Fruit fly (Drosophila melanogaster) whole organism, embryonic: ENCODE data around the gene Oct-TyrR.

Experiments used
- Antp ChIP-seq: fragments of 200-800 bp; sonication (Bioruptor generic); optimal IDR thresholded peaks from 3 replicates; lab custom pipeline; 2016; ENCODE audit warnings: missing biosample characterization, missing genetic modification characterization
- CG11695 ChIP-seq: fragments of 200-800 bp; sonication (Bioruptor generic); IDR thresholded peaks from 3 replicates; pipeline ENCODE4 v1.3.6; 2022; ENCODE audit warnings: missing biosample characterization, missing genetic modification characterization
- CG12769 ChIP-seq: fragments of 200-800 bp; sonication (Bioruptor generic); optimal IDR thresholded peaks from 2 replicates; lab custom pipeline; 2019; ENCODE audit warnings: missing biosample characterization, mild to moderate bottlenecking, missing genetic modification characterization, moderate library complexity
- CG13296 ChIP-seq: fragments of 200-800 bp; sonication (Bioruptor generic); optimal IDR thresholded peaks from 3 replicates; lab custom pipeline; 2018; ENCODE audit warnings: missing biosample characterization, mild to moderate bottlenecking, missing genetic modification characterization
- CG14710 ChIP-seq: fragments of 200-800 bp; sonication (Bioruptor generic); optimal IDR thresholded peaks from 3 replicates; lab custom pipeline; 2019; ENCODE audit warnings: missing biosample characterization, mild to moderate bottlenecking, missing genetic modification characterization, moderate library complexity
- CG15479 ChIP-seq: fragments of 200-800 bp; sonication (Bioruptor generic); optimal IDR thresholded peaks from 3 replicates; lab custom pipeline; 2019; ENCODE audit warnings: missing biosample characterization, mild to moderate bottlenecking, missing genetic modification characterization, moderate library complexity
- CG15514 ChIP-seq: fragments of 200-800 bp; sonication (Bioruptor generic); optimal IDR thresholded peaks from 3 replicates; lab custom pipeline; 2017; ENCODE audit warnings: missing biosample characterization, missing genetic modification characterization, mild to moderate bottlenecking, moderate library complexity, missing genetic modification reagents
- CG1602 ChIP-seq: fragments of 200-800 bp; sonication (Bioruptor generic); optimal IDR thresholded peaks from 3 replicates; lab custom pipeline; 2016; ENCODE audit warnings: missing biosample characterization, missing genetic modification characterization
- CG1647 ChIP-seq: fragments of 200-800 bp; sonication (Bioruptor generic); optimal IDR thresholded peaks from 3 replicates; lab custom pipeline; 2016; ENCODE audit warnings: missing biosample characterization, missing genetic modification characterization
- CG17359 ChIP-seq: fragments of 200-800 bp; sonication (Bioruptor generic); optimal IDR thresholded peaks from 3 replicates; lab custom pipeline; 2018; ENCODE audit warnings: missing biosample characterization, mild to moderate bottlenecking, missing genetic modification characterization, moderate library complexity
- CG17385 ChIP-seq: fragments of 200-800 bp; sonication (Bioruptor generic); optimal IDR thresholded peaks from 3 replicates; lab custom pipeline; 2018; ENCODE audit warnings: missing biosample characterization, mild to moderate bottlenecking, missing genetic modification characterization
- CG18619 ChIP-seq: fragments of 200-800 bp; sonication (Bioruptor generic); optimal IDR thresholded peaks from 3 replicates; lab custom pipeline; 2017; ENCODE audit warnings: missing biosample characterization, mild to moderate bottlenecking, missing genetic modification characterization
- CG31365 ChIP-seq: fragments of 200-800 bp; sonication (Bioruptor generic); optimal IDR thresholded peaks from 2 replicates; lab custom pipeline; 2018; ENCODE audit warnings: missing biosample characterization, mild to moderate bottlenecking, missing genetic modification characterization
- CG31441 ChIP-seq: fragments of 200-800 bp; sonication (Bioruptor generic); IDR thresholded peaks from 2 replicates; pipeline ENCODE4 v1.3.6; 2022; ENCODE audit warnings: missing biosample characterization, missing genetic modification characterization
- CG3838 ChIP-seq: fragments of 200-800 bp; sonication (Bioruptor generic); optimal IDR thresholded peaks from 3 replicates; lab custom pipeline; 2016; ENCODE audit warnings: missing biosample characterization, missing genetic modification characterization
- CG42726 ChIP-seq: fragments of 200-800 bp; sonication (Bioruptor generic); IDR thresholded peaks from 2 replicates; pipeline ENCODE4 v1.3.6; 2022; ENCODE audit warnings: missing biosample characterization, missing genetic modification characterization; ENCODE audit not compliant: partially characterized antibody
- CG4282 ChIP-seq: fragments of 200-800 bp; sonication (Bioruptor generic); optimal IDR thresholded peaks from 2 replicates; lab custom pipeline; 2016; ENCODE audit warnings: missing biosample characterization, missing genetic modification characterization
- CG7786 ChIP-seq: fragments of 200-800 bp; sonication (Bioruptor generic); optimal IDR thresholded peaks from 2 replicates; lab custom pipeline; 2016; ENCODE audit warnings: missing biosample characterization, missing genetic modification characterization
- CG9437 ChIP-seq: fragments of 200-800 bp; sonication (Bioruptor generic); optimal IDR thresholded peaks from 2 replicates; lab custom pipeline; 2018; ENCODE audit warnings: missing biosample characterization, mild to moderate bottlenecking, missing genetic modification characterization
- CG9727 ChIP-seq: fragments of 200-800 bp; sonication (Bioruptor generic); optimal IDR thresholded peaks from 3 replicates; lab custom pipeline; 2017; ENCODE audit warnings: missing biosample characterization, mild to moderate bottlenecking, missing genetic modification characterization
- CG9932 ChIP-seq: fragments of 200-800 bp; sonication (Bioruptor generic); IDR thresholded peaks from 2 replicates; pipeline ENCODE4 v1.3.6; 2022; ENCODE audit warnings: missing biosample characterization, missing genetic modification characterization
- D ChIP-seq, 2 experiments: fragments of 200-800 bp in 1 of 2; fragments of >200 bp in 1 of 2; sonication (Bioruptor generic) in 1 of 2; optimal IDR thresholded peaks; 2 replicates in 1 of 2; 3 replicates in 1 of 2; lab custom pipeline; 2017; ENCODE audit warnings: mild to moderate bottlenecking in 1 of 2, missing biosample characterization in 1 of 2, missing genetic modification characterization in 1 of 2, missing genetic modification reagents in 1 of 2
- Ets97D ChIP-seq: fragments of 200-800 bp; sonication (Bioruptor generic); optimal IDR thresholded peaks from 3 replicates; lab custom pipeline; 2016; ENCODE audit warnings: missing biosample characterization, missing genetic modification characterization
- GATAe ChIP-seq: fragments of 200-800 bp; sonication (Bioruptor generic); conservative IDR thresholded peaks from 2 replicates; pipeline ENCODE4 v1.3.6; 2022; ENCODE audit warnings: missing biosample characterization, missing genetic modification characterization
- HLH4C ChIP-seq: fragments of 200-800 bp; sonication (Bioruptor generic); IDR thresholded peaks from 3 replicates; pipeline ENCODE4 v1.3.6; 2022; ENCODE audit warnings: missing biosample characterization, missing genetic modification characterization; ENCODE audit not compliant: partially characterized antibody
- Hr51 ChIP-seq, 2 experiments: fragments of 200-800 bp; sonication (Bioruptor generic); optimal IDR thresholded peaks; 2 replicates in 1 of 2; 3 replicates in 1 of 2; lab custom pipeline; 2016 to 2018; ENCODE audit warnings: missing biosample characterization in 2 of 2, missing genetic modification characterization in 2 of 2, mild to moderate bottlenecking in 1 of 2, moderate library complexity in 1 of 2
- Med ChIP-seq: fragments of 200-800 bp; sonication (Bioruptor generic); peaks from one replicate; lab custom pipeline; 2016; ENCODE audit warnings: missing biosample characterization, missing genetic modification characterization, mild to moderate bottlenecking, inconsistent platforms, moderate library complexity
- NFAT ChIP-seq: fragments of 200-800 bp; sonication (Bioruptor generic); IDR thresholded peaks from 2 replicates; pipeline ENCODE4 v1.3.6; 2022; ENCODE audit warnings: missing biosample characterization, missing genetic modification characterization
- Optix ChIP-seq: fragments of 200-800 bp; sonication (Bioruptor generic); IDR thresholded peaks from 3 replicates; pipeline ENCODE4 v1.3.6; 2022; ENCODE audit warnings: missing biosample characterization, missing genetic modification characterization
- Sin3A ChIP-seq: fragments of >200 bp; optimal IDR thresholded peaks from 2 replicates; lab custom pipeline; 2018
- Sry-δ ChIP-seq: fragments of 200-800 bp; sonication (Bioruptor generic); optimal IDR thresholded peaks from 2 replicates; lab custom pipeline; 2016; ENCODE audit warnings: missing biosample characterization, missing genetic modification characterization
- Ssrp ChIP-seq: fragments of 200-800 bp; sonication (Bioruptor generic); optimal IDR thresholded peaks from 2 replicates; lab custom pipeline; 2018; ENCODE audit warnings: missing biosample characterization, mild to moderate bottlenecking, missing genetic modification characterization, moderate library complexity
- TFAM ChIP-seq: fragments of 200-800 bp; sonication (Bioruptor generic); optimal IDR thresholded peaks from 2 replicates; lab custom pipeline; 2017; ENCODE audit warnings: missing biosample characterization, missing genetic modification characterization, inconsistent platforms
- ci ChIP-seq: fragments of 200-800 bp; sonication (Bioruptor generic); IDR thresholded peaks from 3 replicates; pipeline ENCODE4 v1.3.6; 2022; ENCODE audit warnings: missing biosample characterization, missing genetic modification characterization
- danr ChIP-seq: fragments of 200-800 bp; sonication (Bioruptor generic); IDR thresholded peaks from 2 replicates; pipeline ENCODE4 v1.3.6; 2022; ENCODE audit warnings: missing biosample characterization, missing genetic modification characterization
- lola ChIP-seq, 3 experiments: fragments of >200 bp in 2 of 3; fragments of 200-800 bp in 1 of 3; sonication (Bioruptor generic) in 1 of 3; optimal IDR thresholded peaks; 2 replicates each; lab custom pipeline; 2017 to 2019; ENCODE audit warnings: missing biosample characterization in 3 of 3, missing genetic modification characterization in 3 of 3, mild to moderate bottlenecking in 1 of 3, moderate library complexity in 1 of 3
- nerfin-1 ChIP-seq: fragments of 200-800 bp; sonication (Bioruptor generic); optimal IDR thresholded peaks from 3 replicates; lab custom pipeline; 2019; ENCODE audit warnings: missing biosample characterization, mild to moderate bottlenecking, missing genetic modification characterization, moderate library complexity
- nerfin-2 ChIP-seq: fragments of 200-800 bp; sonication (Bioruptor generic); IDR thresholded peaks from 2 replicates; pipeline ENCODE4 v1.3.6; 2022; ENCODE audit warnings: missing biosample characterization, missing genetic modification characterization; ENCODE audit not compliant: partially characterized antibody
- pita ChIP-seq: fragments of 200-800 bp; sonication (Bioruptor generic); optimal IDR thresholded peaks from 2 replicates; lab custom pipeline; 2017; ENCODE audit warnings: missing biosample characterization, mild to moderate bottlenecking, missing genetic modification characterization
- repo ChIP-seq: fragments of 200-800 bp; sonication (Bioruptor generic); optimal IDR thresholded peaks from 2 replicates; lab custom pipeline; 2016; ENCODE audit warnings: missing biosample characterization, missing genetic modification characterization
- sens ChIP-seq: fragments of 200-800 bp; sonication (Bioruptor generic); peaks from one replicate; lab custom pipeline; 2016; ENCODE audit warnings: missing biosample characterization, missing genetic modification characterization
- sug ChIP-seq: fragments of 200-800 bp; optimal IDR thresholded peaks from 2 replicates; lab custom pipeline; 2019; ENCODE audit warnings: missing biosample characterization, mild to moderate bottlenecking, missing genetic modification characterization, moderate library complexity
- tx ChIP-seq: fragments of 200-800 bp; sonication (Bioruptor generic); optimal IDR thresholded peaks from 2 replicates; lab custom pipeline; 2016; ENCODE audit warnings: missing biosample characterization, missing genetic modification characterization
- zfh2 ChIP-seq: fragments of 200-800 bp; sonication (Bioruptor generic); optimal IDR thresholded peaks from 2 replicates; lab custom pipeline; 2016; ENCODE audit warnings: missing biosample characterization, missing genetic modification characterization

The Oct-TyrR gene

dm6 chr3L:22071687-22072394 is 37.0 kb downstream of the Oct-TyrR start, which contains the start of gene CG7139 (continued):
- no peak for TF ChIP-seq D (optimal IDR thresholded peaks at IDR 0.05; lab: Kevin White, UChicago)
- no peak for TF ChIP-seq D (GFP tag; optimal IDR thresholded peaks at IDR 0.05; lab: Kevin White, UChicago)
- no peak for TF ChIP-seq Hr51 (GFP tag; optimal IDR thresholded peaks at IDR 0.05; lab: Kevin White, UChicago)
- no peak for TF ChIP-seq sug
- no peak for TF ChIP-seq CG9727
- no peak; the same call in 1 of the 2 replicates for TF ChIP-seq CG9932 (GFP tag; lab: Robert Waterston, UW)
- no peak for TF ChIP-seq Antp
- no peak for TF ChIP-seq CG9437 (GFP tag; lab: Kevin White, UChicago)
- no peak for TF ChIP-seq CG31365 (tag; lab: Kevin White, UChicago)
- no peak for TF ChIP-seq NFAT (GFP tag; lab: Robert Waterston, UW)
- peak; percentile 70 for TF ChIP-seq nerfin-2 (GFP tag; lab: Robert Waterston, UW)
- TF ChIP-seq CG12769, result peak; percentile 37
- peak; percentile 53; the same call in 1 of the 3 replicates for TF ChIP-seq ci
- TF ChIP-seq TFAM (GFP tag; lab: Kevin White, UChicago), result no peak
- TF ChIP-seq pita (GFP tag; lab: Kevin White, UChicago), result no peak
- TF ChIP-seq nerfin-1 (tag; lab: Kevin White, UChicago), result no peak
- no peak for TF ChIP-seq CG4282
- peak; percentile 56 for TF ChIP-seq Med (GFP tag; lab: Kevin White, UChicago)
- no peak for TF ChIP-seq CG1602 (GFP tag; lab: Kevin White, UChicago)
- TF ChIP-seq CG3838 (GFP tag; lab: Kevin White, UChicago), result no peak
- no peak for TF ChIP-seq CG15479 (GFP tag; lab: Kevin White, UChicago)
- TF ChIP-seq Optix, result no peak
- TF ChIP-seq zfh2 (GFP tag; lab: Kevin White, UChicago), result no peak
- no peak for TF ChIP-seq CG1647 (GFP tag; lab: Kevin White, UChicago)
- TF ChIP-seq CG31441 (GFP tag; lab: Robert Waterston, UW), result peak; percentile 28; the same call in 1 of the 2 replicates
- peak; percentile 25 for TF ChIP-seq Ets97D (GFP tag; lab: Kevin White, UChicago)
- peak; percentile 37 for TF ChIP-seq CG15514 (GFP tag; lab: Kevin White, UChicago)
- no peak for TF ChIP-seq CG11695
- peak; percentile 1 for TF ChIP-seq CG18619 (GFP tag; lab: Kevin White, UChicago)
- peak; percentile 12 for TF ChIP-seq CG17385 (GFP tag; lab: Kevin White, UChicago)
- peak; percentile 8 for TF ChIP-seq Sin3A (lab: Kevin White, UChicago)
- peak; percentile 14; the same call in 1 of the 2 replicates for TF ChIP-seq CG42726 (GFP tag; lab: Robert Waterston, UW)
- TF ChIP-seq Ssrp (tag; lab: Kevin White, UChicago), result no peak
- no peak for TF ChIP-seq lola (GFP tag; optimal IDR thresholded peaks at IDR 0.05; lab: Kevin White, UChicago)
- TF ChIP-seq CG17359 (tag; lab: Kevin White, UChicago), result no peak
- TF ChIP-seq HLH4C, result peak; percentile 64
- TF ChIP-seq GATAe, result no peak
- peak; percentile 49 for TF ChIP-seq CG14710 (tag; lab: Kevin White, UChicago)
- TF ChIP-seq sens (GFP tag; lab: Kevin White, UChicago), result peak; percentile 80
- peak; percentile 72 for TF ChIP-seq Sry-δ (GFP tag; lab: Kevin White, UChicago)
- peak; percentile 8 for TF ChIP-seq CG13296
- no peak for TF ChIP-seq tx
- TF ChIP-seq repo (GFP tag; lab: Kevin White, UChicago), result no peak
- no peak for TF ChIP-seq CG7786 (GFP tag; lab: Kevin White, UChicago)
- no peak for TF ChIP-seq danr (GFP tag; lab: Robert Waterston, UW)
